Worm (Caenorhabditis elegans) whole organism, mixed stage, embryonic: Measurements from ENCODE around the gene cpna-5.

Experiments
- ceh-39 ChIP-seq: fragments of 150-350 bp; optimal IDR thresholded peaks from 2 replicates; lab custom pipeline; 2014; ENCODE audit warnings: missing biosample characterization, missing genetic modification characterization
- ceh-83 ChIP-seq: fragments of 200-800 bp; sonication (Bioruptor generic); optimal IDR thresholded peaks from 2 replicates; lab custom pipeline; 2018; ENCODE audit warnings: mild to moderate bottlenecking, missing genetic modification characterization, missing compliant biosample characterization
- elt-3 ChIP-seq: fragments of 150-350 bp; optimal IDR thresholded peaks from 2 replicates; lab custom pipeline; 2014; ENCODE audit warnings: missing biosample characterization, missing genetic modification characterization
- mep-1 ChIP-seq: fragments of 150-350 bp; optimal IDR thresholded peaks from 2 replicates; lab custom pipeline; 2017; ENCODE audit warnings: missing biosample characterization, missing genetic modification reagents, missing genetic modification characterization, inconsistent platforms
- nhr-28 ChIP-seq: fragments of 150-350 bp; optimal IDR thresholded peaks from 2 replicates; lab custom pipeline; 2014; ENCODE audit warnings: missing biosample characterization, missing genetic modification characterization
- pha-4 ChIP-seq: fragments of 150-350 bp; optimal IDR thresholded peaks from 2 replicates; lab custom pipeline; 2018; ENCODE audit warnings: missing biosample characterization, missing genetic modification reagents, missing genetic modification characterization
- unc-62 ChIP-seq: fragments of 150-350 bp; optimal IDR thresholded peaks from 2 replicates; lab custom pipeline; 2014; ENCODE audit warnings: missing biosample characterization, missing genetic modification reagents, missing genetic modification characterization
- ztf-11 ChIP-seq: fragments of 150-350 bp; optimal IDR thresholded peaks from 2 replicates; lab custom pipeline; 2014; ENCODE audit warnings: missing biosample characterization, missing genetic modification characterization

DNA sequence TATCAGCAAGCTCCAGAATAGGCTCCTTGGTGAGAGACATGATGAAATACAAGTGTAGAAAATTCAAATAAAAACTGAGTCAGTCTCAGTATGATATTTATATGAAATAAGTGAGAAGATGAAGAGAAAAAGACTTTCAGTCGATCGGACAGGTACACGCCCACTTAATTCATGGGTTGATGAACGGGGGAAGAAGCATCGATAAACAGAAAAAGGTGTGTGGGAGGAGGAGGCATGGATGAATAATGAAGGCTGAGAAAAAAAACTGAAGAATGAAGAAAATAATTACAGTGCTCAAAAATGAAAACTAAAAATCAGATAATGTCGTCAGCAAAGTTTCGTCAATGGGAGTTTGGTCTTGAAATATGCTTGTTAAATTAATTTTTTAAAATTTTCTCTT, 35.1 kb upstream of the cpna-5 start, which contains the start of gene trx-1:
- no peak for TF ChIP-seq elt-3
- no peak for TF ChIP-seq ceh-39 (tag; lab: Kevin White, UChicago)
- no peak for TF ChIP-seq pha-4 (tag; lab: Kevin White, UChicago)
- no peak for TF ChIP-seq ztf-11 (tag; lab: Kevin White, UChicago)
- no peak for TF ChIP-seq nhr-28
- TF ChIP-seq ceh-83 (GFP tag; lab: Kevin White, UChicago), result no peak
- TF ChIP-seq mep-1, result no peak
- no peak for TF ChIP-seq unc-62 (GFP tag; lab: Kevin White, UChicago)
